Fruit fly (Drosophila melanogaster): ENCODE data around the gene Apc.

Apc gene

dm6 chr3R:28857287-28858024 lies 12.9 kb upstream of the Apc start (continued):
- TF ChIP-seq CG12391 (tag; optimal IDR thresholded peaks at IDR 0.05) (peak; percentile 45), Sry-δ (GFP tag; optimal IDR thresholded peaks at IDR 0.05) (no peak), gem (tag; optimal IDR thresholded peaks at IDR 0.05) (peak; percentile 65), Blimp-1 (GFP tag; optimal IDR thresholded peaks at IDR 0.05) (peak; percentile 56), Doc3 (GFP tag; IDR thresholded peaks at IDR 0.05; ENCODE audit: partially characterized antibody) (no peak), CG14014 (GFP tag; IDR thresholded peaks at IDR 0.05) (no peak; the same call in 1 of the 2 replicates), CG14441 (GFP tag; IDR thresholded peaks at IDR 0.05) (peak; percentile 45), ro (GFP tag; IDR thresholded peaks at IDR 0.05) (peak; percentile 25; the same call in 1 of the 2 replicates), eyg (GFP tag; optimal IDR thresholded peaks at IDR 0.05) (no peak), Bteb2 (GFP tag; optimal IDR thresholded peaks at IDR 0.05) (no peak), sr (GFP tag; IDR thresholded peaks at IDR 0.05) (no peak), Sox100B (GFP tag; optimal IDR thresholded peaks at IDR 0.05) (peak; percentile 14), NK7.1 (GFP tag; optimal IDR thresholded peaks at IDR 0.05) (no peak), CG15011 (GFP tag; optimal IDR thresholded peaks at IDR 0.05) (no peak), wek (GFP tag; optimal IDR thresholded peaks at IDR 0.05) (no peak), Gug (GFP tag; IDR thresholded peaks at IDR 0.05) (peak; percentile 20; the same call in 2 of the 4 replicates), CG7372 (GFP tag; IDR thresholded peaks at IDR 0.05) (0 out of 2 replicates have a peak, but pooled peaks have one; percentile 20), CG9817 (tag; optimal IDR thresholded peaks at IDR 0.05) (no peak), CG10565 (GFP tag; optimal IDR thresholded peaks at IDR 0.05) (no peak), CG9215 (GFP tag; IDR thresholded peaks at IDR 0.05) (peak; percentile 24; the same call in 1 of the 2 replicates), PHDP (tag; optimal IDR thresholded peaks at IDR 0.05) (peak; percentile 42), Fer3 (tag; optimal IDR thresholded peaks at IDR 0.05) (no peak), vvl (GFP tag; IDR thresholded peaks at IDR 0.05) (peak; percentile 34; the same call in 1 of the 2 replicates), odd (GFP tag; optimal IDR thresholded peaks at IDR 0.05) (peak; percentile 12), Med (GFP tag) (peak; percentile 84), ato (GFP tag; IDR thresholded peaks at IDR 0.05; ENCODE audit: partially characterized antibody) (no peak), fd64A (GFP tag; optimal IDR thresholded peaks at IDR 0.05) (peak; percentile 33), CG15269 (tag; optimal IDR thresholded peaks at IDR 0.05) (peak; percentile 33), NC2β (GFP tag; optimal IDR thresholded peaks at IDR 0.05) (peak; percentile 23), pb (GFP tag; optimal IDR thresholded peaks at IDR 0.05) (peak; percentile 1), ranshi (GFP tag; IDR thresholded peaks at IDR 0.05) (no peak), hbn (GFP tag; IDR thresholded peaks at IDR 0.05; ENCODE audit: partially characterized antibody) (no peak), CG2712 (tag; optimal IDR thresholded peaks at IDR 0.05) (peak; percentile 59), CG10462 (GFP tag; optimal IDR thresholded peaks at IDR 0.05) (no peak), CG42726 (GFP tag; IDR thresholded peaks at IDR 0.05; ENCODE audit: partially characterized antibody) (no peak), CG17829 (tag; optimal IDR thresholded peaks at IDR 0.05) (peak; percentile 52), chm (GFP tag; IDR thresholded peaks at IDR 0.05) (no peak), unpg (GFP tag; optimal IDR thresholded peaks at IDR 0.05) (peak; percentile 48), CG18262 (tag; optimal IDR thresholded peaks at IDR 0.05) (peak; percentile 52), CG15601 (tag; optimal IDR thresholded peaks at IDR 0.05) (peak; percentile 23), ci (GFP tag; IDR thresholded peaks at IDR 0.05) (peak; percentile 78), CG10543 (GFP tag; optimal IDR thresholded peaks at IDR 0.05) (no peak), CG18011 (GFP tag; optimal IDR thresholded peaks at IDR 0.05) (no peak), NC2α (GFP tag; optimal IDR thresholded peaks at IDR 0.05) (no peak), dysf (GFP tag; IDR thresholded peaks at IDR 0.05) (peak; percentile 64), ase (GFP tag; IDR thresholded peaks at IDR 0.05) (0 out of 3 replicates have a peak, but pooled peaks have one; percentile 22), cato (GFP tag; optimal IDR thresholded peaks at IDR 0.05; ENCODE audit: borderline replicate concordance) (peak; percentile 28), Mrtf (GFP tag; IDR thresholded peaks at IDR 0.05) (0 out of 3 replicates have a peak, but pooled peaks have one; percentile 25), CG11085 (GFP tag; IDR thresholded peaks at IDR 0.05) (no peak)
